Fruit fly (Drosophila melanogaster) whole organism, embryonic: ENCODE measurements around the gene CG4629.

Source experiments
- Ada2b ChIP-seq: fragments of 200-800 bp; sonication (Bioruptor generic); IDR thresholded peaks from 2 replicates; pipeline ENCODE4 v1.3.6; 2022; ENCODE audit warnings: missing biosample characterization, missing genetic modification characterization
- Atf6 ChIP-seq: fragments of 200-800 bp; sonication (Bioruptor generic); IDR thresholded peaks from 2 replicates; pipeline ENCODE4 v1.3.6; 2022; ENCODE audit warnings: missing biosample characterization, missing genetic modification characterization
- CG1024 ChIP-seq: fragments of 200-800 bp; sonication (Bioruptor generic); IDR thresholded peaks from 2 replicates; pipeline ENCODE4 v1.3.6; 2022; ENCODE audit warnings: missing biosample characterization, missing genetic modification characterization
- CG10431 ChIP-seq: fragments of 200-800 bp; sonication (Bioruptor generic); optimal IDR thresholded peaks from 3 replicates; lab custom pipeline; 2018; ENCODE audit warnings: missing biosample characterization, mild to moderate bottlenecking, missing genetic modification characterization
- CG10543 ChIP-seq: fragments of 200-800 bp; sonication (Bioruptor generic); optimal IDR thresholded peaks from 3 replicates; lab custom pipeline; 2017; ENCODE audit warnings: missing biosample characterization, mild to moderate bottlenecking, missing genetic modification characterization, moderate library complexity
- CG12071 ChIP-seq: fragments of 200-800 bp; sonication (Bioruptor generic); optimal IDR thresholded peaks from 3 replicates; lab custom pipeline; 2018; ENCODE audit warnings: missing biosample characterization, mild to moderate bottlenecking, missing genetic modification characterization
- CG12155 ChIP-seq: fragments of 200-800 bp; sonication (Bioruptor generic); optimal IDR thresholded peaks from 3 replicates; lab custom pipeline; 2016; ENCODE audit warnings: missing biosample characterization, missing genetic modification characterization
- CG12219 ChIP-seq: fragments of 200-800 bp; sonication (Bioruptor generic); optimal IDR thresholded peaks from 3 replicates; lab custom pipeline; 2018; ENCODE audit warnings: missing biosample characterization, mild to moderate bottlenecking, missing genetic modification characterization
- CG14014 ChIP-seq: fragments of 200-800 bp; sonication (Bioruptor generic); IDR thresholded peaks from 2 replicates; pipeline ENCODE4 v1.3.6; 2022; ENCODE audit warnings: missing biosample characterization, missing genetic modification characterization
- CG14441 ChIP-seq: fragments of 200-800 bp; sonication (Bioruptor generic); IDR thresholded peaks from 2 replicates; pipeline ENCODE4 v1.3.6; 2022; ENCODE audit warnings: missing biosample characterization, missing genetic modification characterization
- CG17328 ChIP-seq: fragments of 200-800 bp; sonication (Bioruptor generic); IDR thresholded peaks from 2 replicates; pipeline ENCODE4 v1.3.6; 2022; ENCODE audit warnings: missing biosample characterization, missing genetic modification characterization
- CG32767 ChIP-seq: fragments of 200-800 bp; sonication (Bioruptor generic); IDR thresholded peaks from 2 replicates; pipeline ENCODE4 v1.3.6; 2022; ENCODE audit warnings: missing biosample characterization, missing genetic modification characterization
- CG32772 ChIP-seq: fragments of 200-800 bp; sonication (Bioruptor generic); IDR thresholded peaks from 2 replicates; pipeline ENCODE4 v1.3.6; 2022; ENCODE audit warnings: missing biosample characterization, missing genetic modification characterization
- CG33557 ChIP-seq: fragments of 200-800 bp; sonication (Bioruptor generic); optimal IDR thresholded peaks from 2 replicates; lab custom pipeline; 2019; ENCODE audit warnings: missing biosample characterization, mild to moderate bottlenecking, missing genetic modification characterization, moderate library complexity
- CG34376 ChIP-seq: fragments of 200-800 bp; sonication (Bioruptor generic); optimal IDR thresholded peaks from 2 replicates; lab custom pipeline; 2018; ENCODE audit warnings: missing biosample characterization, mild to moderate bottlenecking, missing genetic modification characterization
- CG4424 ChIP-seq: fragments of 200-800 bp; sonication (Bioruptor generic); optimal IDR thresholded peaks from 3 replicates; lab custom pipeline; 2016; ENCODE audit warnings: missing biosample characterization, missing genetic modification characterization
- CG7372 ChIP-seq: fragments of 200-800 bp; sonication (Bioruptor generic); IDR thresholded peaks from 2 replicates; pipeline ENCODE4 v1.3.6; 2022; ENCODE audit warnings: missing biosample characterization, missing genetic modification characterization
- CG8281 ChIP-seq: fragments of 200-800 bp; sonication (Bioruptor generic); optimal IDR thresholded peaks from 2 replicates; lab custom pipeline; 2018; ENCODE audit warnings: missing biosample characterization, mild to moderate bottlenecking, missing genetic modification characterization, moderate library complexity
- CG8388 ChIP-seq: fragments of 200-800 bp; sonication (Bioruptor generic); optimal IDR thresholded peaks from 2 replicates; lab custom pipeline; 2019; ENCODE audit warnings: missing biosample characterization, mild to moderate bottlenecking, missing genetic modification characterization, moderate library complexity
- CG8924 ChIP-seq: fragments of 200-800 bp; optimal IDR thresholded peaks from 3 replicates; lab custom pipeline; 2019; ENCODE audit warnings: missing biosample characterization, mild to moderate bottlenecking, missing genetic modification characterization, moderate library complexity
- CG9437 ChIP-seq: fragments of 200-800 bp; sonication (Bioruptor generic); optimal IDR thresholded peaks from 2 replicates; lab custom pipeline; 2018; ENCODE audit warnings: missing biosample characterization, mild to moderate bottlenecking, missing genetic modification characterization
- Dad ChIP-seq: fragments of 200-800 bp; sonication (Bioruptor generic); optimal IDR thresholded peaks from 3 replicates; lab custom pipeline; 2016; ENCODE audit warnings: missing biosample characterization, missing genetic modification characterization
- ERR ChIP-seq: fragments of 200-800 bp; sonication (Bioruptor generic); optimal IDR thresholded peaks from 2 replicates; lab custom pipeline; 2016; ENCODE audit warnings: missing biosample characterization, missing genetic modification characterization
- Hr39 ChIP-seq: fragments of >200 bp; optimal IDR thresholded peaks from 2 replicates; lab custom pipeline; 2017
- Hr51 ChIP-seq, 2 experiments: fragments of 200-800 bp; sonication (Bioruptor generic); optimal IDR thresholded peaks; 2 replicates in 1 of 2; 3 replicates in 1 of 2; lab custom pipeline; 2016 to 2018; ENCODE audit warnings: missing biosample characterization in 2 of 2, missing genetic modification characterization in 2 of 2, mild to moderate bottlenecking in 1 of 2, moderate library complexity in 1 of 2
- Nf-YC ChIP-seq: fragments of 200-800 bp; optimal IDR thresholded peaks from 3 replicates; lab custom pipeline; 2019; ENCODE audit warnings: missing biosample characterization, mild to moderate bottlenecking, missing genetic modification characterization, moderate library complexity
- Ravus ChIP-seq: fragments of 200-800 bp; sonication (Bioruptor generic); IDR thresholded peaks from 2 replicates; pipeline ENCODE4 v1.3.6; 2022; ENCODE audit warnings: missing biosample characterization, missing genetic modification characterization
- Sin3A ChIP-seq: fragments of >200 bp; optimal IDR thresholded peaks from 2 replicates; lab custom pipeline; 2018
- Trl ChIP-seq, 3 experiments: fragments of >200 bp in 2 of 3; fragments of 200-800 bp in 1 of 3; sonication (Bioruptor generic) in 1 of 3; optimal IDR thresholded peaks; 2 replicates in 1 of 3; 3 replicates in 2 of 3; lab custom pipeline; 2016 to 2017; ENCODE audit warnings: missing biosample characterization in 1 of 3, missing genetic modification characterization in 1 of 3
- ap ChIP-seq: fragments of 200-800 bp; sonication (Bioruptor generic); IDR thresholded peaks from 2 replicates; pipeline ENCODE4 v1.3.6; 2022; ENCODE audit warnings: missing biosample characterization, missing genetic modification characterization
- bowl ChIP-seq: fragments of 200-800 bp; sonication (Bioruptor generic); IDR thresholded peaks from 2 replicates; pipeline ENCODE4 v1.3.6; 2022; ENCODE audit warnings: missing biosample characterization, missing genetic modification characterization
- cas ChIP-seq: fragments of 200-800 bp; sonication (Bioruptor generic); IDR thresholded peaks from 2 replicates; pipeline ENCODE4 v1.3.6; 2022; ENCODE audit warnings: missing biosample characterization, missing genetic modification characterization
- cg ChIP-seq: fragments of 200-800 bp; sonication (Bioruptor generic); optimal IDR thresholded peaks from 3 replicates; lab custom pipeline; 2019; ENCODE audit warnings: missing biosample characterization, mild to moderate bottlenecking, missing genetic modification characterization, moderate library complexity
- chinmo ChIP-seq: fragments of 200-800 bp; sonication (Bioruptor generic); IDR thresholded peaks from 4 replicates; pipeline ENCODE4 v1.3.6; 2022; ENCODE audit warnings: missing biosample characterization, missing genetic modification characterization; ENCODE audit not compliant: partially characterized antibody
- chn ChIP-seq: fragments of 200-800 bp; sonication (Bioruptor generic); optimal IDR thresholded peaks from 2 replicates; lab custom pipeline; 2016; ENCODE audit warnings: missing biosample characterization, missing genetic modification characterization
- dan ChIP-seq: fragments of 200-800 bp; sonication (Bioruptor generic); IDR thresholded peaks from 2 replicates; pipeline ENCODE4 v1.3.6; 2022; ENCODE audit warnings: missing biosample characterization, missing genetic modification characterization
- dysf ChIP-seq: fragments of 200-800 bp; sonication (Bioruptor generic); IDR thresholded peaks from 3 replicates; pipeline ENCODE4 v1.3.6; 2022; ENCODE audit warnings: missing biosample characterization, missing genetic modification characterization
- emc ChIP-seq: fragments of 200-800 bp; sonication (Bioruptor generic); optimal IDR thresholded peaks from 2 replicates; lab custom pipeline; 2016; ENCODE audit warnings: missing biosample characterization, missing genetic modification characterization
- eyg ChIP-seq: fragments of 200-800 bp; sonication (Bioruptor generic); optimal IDR thresholded peaks from 3 replicates; lab custom pipeline; 2016; ENCODE audit warnings: missing biosample characterization, missing genetic modification characterization
- insv ChIP-seq, 2 experiments: fragments of 200-800 bp; sonication (Bioruptor generic); optimal IDR thresholded peaks; 3 replicates each; lab custom pipeline; 2016 to 2018; ENCODE audit warnings: missing biosample characterization in 2 of 2, missing genetic modification characterization in 2 of 2
- jing ChIP-seq: fragments of 200-800 bp; sonication (Bioruptor generic); optimal IDR thresholded peaks from 2 replicates; lab custom pipeline; 2018; ENCODE audit warnings: missing biosample characterization, mild to moderate bottlenecking, missing genetic modification characterization
- jumu ChIP-seq: fragments of 200-800 bp; sonication (Bioruptor generic); optimal IDR thresholded peaks from 3 replicates; lab custom pipeline; 2016; ENCODE audit warnings: missing biosample characterization, missing genetic modification characterization
- luna ChIP-seq: fragments of 200-800 bp; sonication (Bioruptor generic); optimal IDR thresholded peaks from 2 replicates; lab custom pipeline; 2016; ENCODE audit warnings: missing biosample characterization, missing genetic modification characterization
- odd ChIP-seq: fragments of 200-800 bp; sonication (Bioruptor generic); optimal IDR thresholded peaks from 2 replicates; lab custom pipeline; 2017; ENCODE audit warnings: missing biosample characterization, mild to moderate bottlenecking, missing genetic modification characterization
- slp2 ChIP-seq: fragments of 200-800 bp; sonication (Bioruptor generic); optimal IDR thresholded peaks from 2 replicates; lab custom pipeline; 2016; ENCODE audit warnings: missing biosample characterization, missing genetic modification characterization
- sna ChIP-seq: fragments of 200-800 bp; sonication (Bioruptor generic); IDR thresholded peaks from 2 replicates; pipeline ENCODE4 v1.3.6; 2022; ENCODE audit warnings: missing biosample characterization, missing genetic modification characterization; ENCODE audit not compliant: partially characterized antibody
- tx ChIP-seq: fragments of 200-800 bp; sonication (Bioruptor generic); optimal IDR thresholded peaks from 2 replicates; lab custom pipeline; 2016; ENCODE audit warnings: missing biosample characterization, missing genetic modification characterization
- wek ChIP-seq: fragments of 200-800 bp; sonication (Bioruptor generic); optimal IDR thresholded peaks from 3 replicates; lab custom pipeline; 2018; ENCODE audit warnings: missing biosample characterization, mild to moderate bottlenecking, missing genetic modification characterization, moderate library complexity
- zen ChIP-seq: fragments of 200-800 bp; sonication (Bioruptor generic); optimal IDR thresholded peaks from 3 replicates; lab custom pipeline; 2018; ENCODE audit warnings: missing biosample characterization, mild to moderate bottlenecking, missing genetic modification characterization, moderate library complexity
- zf30C ChIP-seq: fragments of 200-800 bp; sonication (Bioruptor generic); optimal IDR thresholded peaks from 3 replicates; lab custom pipeline; 2018; ENCODE audit warnings: missing biosample characterization, mild to moderate bottlenecking, missing genetic modification characterization

Gene CG4629

DNA sequence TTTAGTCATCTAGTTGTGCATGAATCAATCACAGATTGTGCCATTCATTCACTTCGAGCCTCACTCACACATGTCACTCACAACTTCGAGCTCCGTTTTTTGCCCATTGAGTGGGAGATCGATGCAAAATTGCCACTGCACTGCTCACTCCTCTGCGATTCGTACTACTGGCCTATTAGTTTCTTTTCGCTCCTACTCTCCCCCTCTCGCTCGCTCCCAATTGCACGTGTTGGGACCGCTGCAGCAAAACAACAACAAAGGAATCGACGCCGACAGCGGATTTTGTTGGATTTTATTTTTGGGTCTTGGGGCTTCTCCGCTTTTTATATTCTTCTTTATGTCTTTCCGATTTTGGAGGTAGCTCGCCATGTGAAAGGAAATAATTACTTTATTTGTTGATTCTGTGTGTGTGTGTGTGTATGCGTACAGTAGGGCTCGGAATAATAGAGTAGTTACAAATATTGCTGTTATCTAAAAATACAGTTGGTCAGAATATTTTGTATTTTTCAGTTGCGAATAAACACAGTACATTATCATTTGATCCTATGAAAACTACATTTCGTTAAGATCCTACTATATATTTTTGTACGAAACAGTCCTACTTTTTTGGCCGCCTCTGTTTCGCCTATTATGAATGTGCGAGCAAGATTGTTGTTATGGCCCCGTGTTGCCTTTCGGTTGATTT, 28.0 kb downstream of the CG4629 start (continued):
- TF ChIP-seq CG8388 (GFP tag; lab: Kevin White, UChicago) (peak; percentile 89), CG12219 (GFP tag; lab: Kevin White, UChicago) (peak; percentile 85), CG9437 (GFP tag; lab: Kevin White, UChicago) (peak; percentile 74), tx (peak; percentile 43), zf30C (GFP tag; lab: Kevin White, UChicago) (no peak), luna (GFP tag; lab: Kevin White, UChicago) (no peak), CG10431 (peak; percentile 40), dan (GFP tag; lab: Robert Waterston, UW) (0 out of 2 replicates have a peak, but pooled peaks have one; percentile 5), insv (GFP tag; optimal IDR thresholded peaks at IDR 0.05; lab: Kevin White, UChicago) (no peak), CG10543 (GFP tag; lab: Kevin White, UChicago) (peak; percentile 36), eyg (GFP tag; lab: Kevin White, UChicago) (peak; percentile 4), cg (GFP tag; lab: Kevin White, UChicago) (peak; percentile 77), CG4424 (GFP tag; lab: Kevin White, UChicago) (peak; percentile 86), ERR (GFP tag; lab: Kevin White, UChicago) (no peak), CG8924 (tag; lab: Kevin White, UChicago) (peak; percentile 88), Ada2b (GFP tag; lab: Robert Waterston, UW) (peak; percentile 71), Trl (optimal IDR thresholded peaks at IDR 0.05; lab: Kevin White, UChicago) (no peak), Trl (GFP tag; optimal IDR thresholded peaks at IDR 0.05; lab: Kevin White, UChicago) (peak; percentile 71), CG32772 (GFP tag; lab: Robert Waterston, UW) (peak; percentile 81), ap (peak; percentile 78), Sin3A (lab: Kevin White, UChicago) (no peak), CG14014 (GFP tag; lab: Robert Waterston, UW) (peak; percentile 69), Dad (peak; percentile 32), bowl (no peak), CG7372 (GFP tag; lab: Robert Waterston, UW) (peak; percentile 8; the same call in 1 of the 2 replicates), emc (GFP tag; lab: Kevin White, UChicago) (no peak), Ravus (GFP tag; lab: Robert Waterston, UW) (no peak), wek (GFP tag; lab: Kevin White, UChicago) (peak; percentile 63), Nf-YC (tag; lab: Kevin White, UChicago) (peak; percentile 25), CG34376 (GFP tag; lab: Kevin White, UChicago) (no peak), Hr51 (GFP tag; optimal IDR thresholded peaks at IDR 0.05; lab: Kevin White, UChicago) (peak; percentile 10 to 84), CG32767 (GFP tag; lab: Robert Waterston, UW) (peak; percentile 71), CG8281 (tag; lab: Kevin White, UChicago) (peak; percentile 46), sna (GFP tag; lab: Robert Waterston, UW) (no peak), Atf6 (peak; percentile 70), zen (tag; lab: Kevin White, UChicago) (peak; percentile 66), chn (GFP tag; lab: Kevin White, UChicago) (peak; percentile 69), slp2 (GFP tag; lab: Kevin White, UChicago) (peak; percentile 76), CG12071 (GFP tag; lab: Kevin White, UChicago) (peak; percentile 75), chinmo (GFP tag; lab: Robert Waterston, UW) (no peak), dysf (GFP tag; lab: Robert Waterston, UW) (peak; percentile 82), CG17328 (GFP tag; lab: Robert Waterston, UW) (peak; percentile 82), CG14441 (GFP tag; lab: Robert Waterston, UW) (peak; percentile 67), CG12155 (GFP tag; lab: Kevin White, UChicago) (peak; percentile 62), CG1024 (peak; percentile 40; the same call in 1 of the 2 replicates), jumu (GFP tag; lab: Kevin White, UChicago) (peak; percentile 65), jing (GFP tag; lab: Kevin White, UChicago) (peak; percentile 77), cas (GFP tag; lab: Robert Waterston, UW) (no peak), Hr39 (no peak), odd (GFP tag; lab: Kevin White, UChicago) (peak; percentile 64), CG33557 (peak; percentile 71)
